Worm (Caenorhabditis elegans) whole organism, mixed stage, embryonic: ENCODE measurements around the gene gss-1.

ENCODE experiments used
- M03D4.4 ChIP-seq: sonication (generic microtip); optimal IDR thresholded peaks from 2 replicates; lab custom pipeline; 2017; ENCODE audit warnings: mild to moderate bottlenecking, missing genetic modification characterization, missing compliant biosample characterization
- bed-3 ChIP-seq: fragments of 200-800 bp; sonication (Bioruptor generic); optimal IDR thresholded peaks from 3 replicates; lab custom pipeline; 2018; ENCODE audit warnings: mild to moderate bottlenecking, missing genetic modification characterization, moderate library complexity, missing compliant biosample characterization
- blmp-1 ChIP-seq: fragments of 150-350 bp; optimal IDR thresholded peaks from 2 replicates; lab custom pipeline; 2014; ENCODE audit warnings: missing biosample characterization, missing genetic modification characterization
- ces-1 ChIP-seq: fragments of 150-350 bp; optimal IDR thresholded peaks from 2 replicates; lab custom pipeline; 2014; ENCODE audit warnings: missing biosample characterization, missing genetic modification reagents, missing genetic modification characterization
- drap-1 ChIP-seq: fragments of 200-800 bp; sonication (Bioruptor generic); optimal IDR thresholded peaks from 3 replicates; lab custom pipeline; 2018; ENCODE audit warnings: mild to moderate bottlenecking, missing genetic modification characterization, missing compliant biosample characterization
- flh-1 ChIP-seq: fragments of 200-800 bp; sonication (Bioruptor generic); optimal IDR thresholded peaks from 2 replicates; lab custom pipeline; 2018; ENCODE audit warnings: mild to moderate bottlenecking, missing genetic modification characterization, moderate library complexity, missing compliant biosample characterization
- ham-2 ChIP-seq: fragments of 200-800 bp; sonication (Bioruptor generic); optimal IDR thresholded peaks from 2 replicates; lab custom pipeline; 2018; ENCODE audit warnings: mild to moderate bottlenecking, missing genetic modification characterization, missing compliant biosample characterization
- hlh-1 ChIP-seq: fragments of 150-350 bp; optimal IDR thresholded peaks from 2 replicates; lab custom pipeline; 2014; ENCODE audit warnings: missing biosample characterization, missing genetic modification reagents, missing genetic modification characterization
- lin-13 ChIP-seq: fragments of 150-350 bp; optimal IDR thresholded peaks from 2 replicates; lab custom pipeline; 2014; ENCODE audit warnings: missing biosample characterization, missing genetic modification characterization
- mab-5 ChIP-seq: fragments of 150-350 bp; optimal IDR thresholded peaks from 2 replicates; lab custom pipeline; 2014; ENCODE audit warnings: missing biosample characterization, missing genetic modification characterization
- mep-1 ChIP-seq: fragments of 150-350 bp; optimal IDR thresholded peaks from 2 replicates; lab custom pipeline; 2017; ENCODE audit warnings: missing biosample characterization, missing genetic modification reagents, missing genetic modification characterization, inconsistent platforms
- mls-2 ChIP-seq: sonication (generic microtip); optimal IDR thresholded peaks from 2 replicates; lab custom pipeline; 2016; ENCODE audit warnings: mild to moderate bottlenecking, missing genetic modification characterization, moderate library complexity, missing compliant biosample characterization
- nhr-2 ChIP-seq: fragments of 150-350 bp; optimal IDR thresholded peaks from 2 replicates; lab custom pipeline; 2014; ENCODE audit warnings: missing biosample characterization, missing genetic modification characterization
- nhr-28 ChIP-seq: fragments of 150-350 bp; optimal IDR thresholded peaks from 2 replicates; lab custom pipeline; 2014; ENCODE audit warnings: missing biosample characterization, missing genetic modification characterization
- nhr-76 ChIP-seq: sonication (generic microtip); optimal IDR thresholded peaks from 2 replicates; lab custom pipeline; 2017; ENCODE audit warnings: missing biosample characterization, missing genetic modification characterization
- pha-4 ChIP-seq: fragments of 150-350 bp; optimal IDR thresholded peaks from 2 replicates; lab custom pipeline; 2018; ENCODE audit warnings: missing biosample characterization, missing genetic modification reagents, missing genetic modification characterization
- sem-2 ChIP-seq: fragments of 200-800 bp; sonication (Bioruptor generic); optimal IDR thresholded peaks from 2 replicates; lab custom pipeline; 2018; ENCODE audit warnings: mild to moderate bottlenecking, missing genetic modification characterization, missing compliant biosample characterization
- sptf-1 ChIP-seq: sonication (generic microtip); optimal IDR thresholded peaks from 2 replicates; lab custom pipeline; 2017; ENCODE audit warnings: mild to moderate bottlenecking, missing genetic modification characterization, moderate library complexity, missing compliant biosample characterization
- tbx-8 ChIP-seq: fragments of 200-800 bp; sonication (Bioruptor generic); optimal IDR thresholded peaks from 2 replicates; lab custom pipeline; 2018; ENCODE audit warnings: mild to moderate bottlenecking, missing genetic modification characterization, moderate library complexity, missing compliant biosample characterization
- unc-39 ChIP-seq: fragments of 150-350 bp; optimal IDR thresholded peaks from 2 replicates; lab custom pipeline; 2014; ENCODE audit warnings: missing biosample characterization, missing genetic modification characterization
- unc-62 ChIP-seq: fragments of 150-350 bp; optimal IDR thresholded peaks from 2 replicates; lab custom pipeline; 2014; ENCODE audit warnings: missing biosample characterization, missing genetic modification reagents, missing genetic modification characterization
- ztf-11 ChIP-seq: fragments of 150-350 bp; optimal IDR thresholded peaks from 2 replicates; lab custom pipeline; 2014; ENCODE audit warnings: missing biosample characterization, missing genetic modification characterization

The gss-1 gene

DNA sequence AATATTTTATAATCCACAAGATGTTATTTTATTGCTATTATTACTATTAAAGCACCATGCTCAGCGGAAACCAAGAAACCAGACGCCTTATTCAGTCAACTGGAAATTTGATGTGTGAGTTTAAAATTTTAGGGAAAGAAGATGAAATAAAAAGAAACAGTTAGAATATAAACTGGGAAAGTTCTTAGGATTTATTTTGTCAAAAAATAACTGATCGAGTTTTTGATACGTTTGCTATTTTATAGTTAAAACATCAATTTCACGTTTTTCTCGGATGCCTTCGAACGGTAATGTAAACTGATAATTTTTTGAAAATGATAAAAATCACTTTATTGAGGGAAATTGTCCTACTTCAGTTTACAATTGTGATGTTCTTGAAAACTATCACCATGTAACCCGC is 43.8 kb downstream of the gss-1 start, which contains the start of gene C06C3.3:
TSS of gene C06C3.3 (minus strand) at position 101 of the 400 bp plus-strand sequence.
- TF ChIP-seq flh-1 (GFP tag; lab: Kevin White, UChicago), result no peak
- TF ChIP-seq hlh-1 (tag; lab: Kevin White, UChicago), result no peak
- TF ChIP-seq sptf-1 (tag; lab: Kevin White, UChicago), result no peak
- no peak for TF ChIP-seq blmp-1 (tag; lab: Kevin White, UChicago)
- no peak for TF ChIP-seq tbx-8
- no peak for TF ChIP-seq nhr-2 (tag; lab: Kevin White, UChicago)
- TF ChIP-seq lin-13, result no peak
- no peak for TF ChIP-seq mab-5 (tag; lab: Kevin White, UChicago)
- no peak for TF ChIP-seq mep-1 (tag; lab: Kevin White, UChicago)
- no peak for TF ChIP-seq unc-39
- no peak for TF ChIP-seq mls-2
- no peak for TF ChIP-seq drap-1 (GFP tag; lab: Kevin White, UChicago)
- TF ChIP-seq ham-2 (GFP tag; lab: Kevin White, UChicago), result no peak
- TF ChIP-seq ztf-11, result no peak
- TF ChIP-seq sem-2 (GFP tag; lab: Kevin White, UChicago), result no peak
- TF ChIP-seq M03D4.4 (tag; lab: Kevin White, UChicago), result no peak

DNA sequence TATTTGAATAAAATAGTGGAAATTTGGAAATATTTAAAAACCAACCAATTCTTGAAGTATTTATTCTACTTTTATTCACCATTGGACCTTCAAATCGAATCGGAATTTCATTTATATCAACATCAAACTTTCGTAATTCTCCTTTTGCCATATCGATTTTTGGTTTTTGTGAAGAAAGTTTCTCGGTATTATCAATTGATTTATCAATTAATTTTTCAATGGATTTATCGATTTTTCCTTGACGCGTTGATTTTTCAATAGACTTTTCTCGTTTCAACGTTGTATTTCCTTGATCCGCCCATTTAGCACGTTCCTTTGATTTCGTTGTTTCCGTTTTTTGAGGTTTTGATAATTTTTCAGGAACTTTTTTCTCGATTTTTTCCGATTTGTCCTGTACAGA is 46.8 kb downstream of the gss-1 start:
- no peak for TF ChIP-seq nhr-76 (tag; lab: Kevin White, UChicago)
- no peak for TF ChIP-seq flh-1 (GFP tag; lab: Kevin White, UChicago)
- TF ChIP-seq mep-1 (tag; lab: Kevin White, UChicago), result no peak
- TF ChIP-seq ces-1, result no peak
- no peak for TF ChIP-seq nhr-28 (tag; lab: Kevin White, UChicago)
- no peak for TF ChIP-seq blmp-1 (tag; lab: Kevin White, UChicago)
- TF ChIP-seq unc-62 (GFP tag; lab: Kevin White, UChicago), result no peak
- no peak for TF ChIP-seq mab-5 (tag; lab: Kevin White, UChicago)
- no peak for TF ChIP-seq pha-4 (tag; lab: Kevin White, UChicago)
- TF ChIP-seq unc-39, result no peak
- TF ChIP-seq bed-3 (GFP tag; lab: Kevin White, UChicago), result no peak
- TF ChIP-seq, all 35 proteins: peak for 0
